Worm (Caenorhabditis elegans): ENCODE measurements around the gene C33H5.16.

ce11 chrIV:7759527-7759926, 43.6 kb downstream of the C33H5.16 start, which contains the start of gene dsb-3:
- TF ChIP-seq chd-7 (tag; optimal IDR thresholded peaks at IDR 0.05) (no peak), ama-1 (optimal IDR thresholded peaks at IDR 0.05) (no peak), ama-1 (GFP tag; optimal IDR thresholded peaks at IDR 0.05) (no peak), ztf-25 (GFP tag; IDR thresholded peaks at IDR 0.05) (no peak), attf-5 (GFP tag; optimal IDR thresholded peaks at IDR 0.05) (no peak), F22D6.2 (tag; optimal IDR thresholded peaks at IDR 0.05) (no peak), him-1 (tag; optimal IDR thresholded peaks at IDR 0.05) (no peak), let-607 (tag; optimal IDR thresholded peaks at IDR 0.05) (no peak), unc-62 (GFP tag; optimal IDR thresholded peaks at IDR 0.05) (no peak), tlf-1 (GFP tag; optimal IDR thresholded peaks at IDR 0.05) (no peak), rec-8 (tag; optimal IDR thresholded peaks at IDR 0.05) (no peak), sea-2 (GFP tag; IDR thresholded peaks at IDR 0.05) (no peak), die-1 (tag; optimal IDR thresholded peaks at IDR 0.05) (no peak), F52B5.7 (tag; optimal IDR thresholded peaks at IDR 0.05) (no peak), lin-35 (GFP tag; optimal IDR thresholded peaks at IDR 0.05) (no peak)
